Worm (Caenorhabditis elegans) whole organism, L4 larva: Measurements from ENCODE around the gene cest-6.
A peak's percentile ranks its signal among the peaks of the same experiment; 100 is the strongest.

Experiments used
- F26F4.8 ChIP-seq: fragments of 200-800 bp; sonication (Bioruptor generic); conservative IDR thresholded peaks from 2 replicates; pipeline ENCODE4 v1.3.6; 2022; ENCODE audit warnings: missing genetic modification characterization, missing compliant biosample characterization
- R02D3.7 ChIP-seq: fragments of 150-350 bp; sonication (generic microtip); optimal IDR thresholded peaks from 3 replicates; lab custom pipeline; 2014; ENCODE audit warnings: missing biosample characterization, missing genetic modification characterization
- T20F7.1 ChIP-seq: fragments of 200-800 bp; sonication (Bioruptor generic); optimal IDR thresholded peaks from 2 replicates; lab custom pipeline; 2018; ENCODE audit warnings: mild to moderate bottlenecking, missing genetic modification characterization, missing compliant biosample characterization
- Y5F2A.4 ChIP-seq: fragments of 200-800 bp; sonication (Bioruptor generic); optimal IDR thresholded peaks from 2 replicates; lab custom pipeline; 2018; ENCODE audit warnings: mild to moderate bottlenecking, missing genetic modification characterization, missing compliant biosample characterization
- ZK337.2 ChIP-seq: fragments of 200-800 bp; sonication (Bioruptor generic); IDR thresholded peaks from 2 replicates; pipeline ENCODE4 v1.3.6; 2022; ENCODE audit warnings: missing genetic modification reagents, missing genetic modification characterization, missing compliant biosample characterization
- aha-1 ChIP-seq: fragments of 150-350 bp; peaks from one replicate; lab custom pipeline; 2014; ENCODE audit warnings: missing biosample characterization, missing genetic modification characterization
- aly-2 ChIP-seq: sonication (generic microtip); optimal IDR thresholded peaks from 2 replicates; lab custom pipeline; 2018; ENCODE audit warnings: missing biosample characterization, missing genetic modification characterization
- arid-1 ChIP-seq: fragments of 200-800 bp; sonication (Bioruptor generic); conservative IDR thresholded peaks from 2 replicates; pipeline ENCODE4 v1.3.6; 2022; ENCODE audit warnings: missing genetic modification reagents, missing genetic modification characterization, missing compliant biosample characterization
- ceh-28 ChIP-seq: fragments of 150-350 bp; optimal IDR thresholded peaks from 2 replicates; lab custom pipeline; 2014; ENCODE audit warnings: missing biosample characterization, missing genetic modification reagents, missing genetic modification characterization
- ceh-44 ChIP-seq: fragments of 200-800 bp; sonication (Bioruptor generic); IDR thresholded peaks from 2 replicates; pipeline ENCODE4 v1.3.6; 2022; ENCODE audit warnings: missing genetic modification reagents, missing genetic modification characterization, missing compliant biosample characterization
- ceh-82 ChIP-seq: sonication (generic microtip); optimal IDR thresholded peaks from 2 replicates; lab custom pipeline; 2017; ENCODE audit warnings: missing biosample characterization, missing genetic modification characterization
- ctbp-1 ChIP-seq: fragments of 200-800 bp; sonication (Bioruptor generic); IDR thresholded peaks from 2 replicates; pipeline ENCODE4 v1.3.6; 2022; ENCODE audit warnings: missing genetic modification reagents, missing genetic modification characterization, missing compliant biosample characterization
- dmd-8 ChIP-seq: fragments of 200-800 bp; sonication (Bioruptor generic); IDR thresholded peaks from 2 replicates; pipeline ENCODE4 v1.3.6; 2022; ENCODE audit warnings: missing genetic modification characterization, missing compliant biosample characterization
- dpl-1 ChIP-seq: fragments of 150-350 bp; optimal IDR thresholded peaks from 2 replicates; lab custom pipeline; 2014; ENCODE audit warnings: missing biosample characterization, missing genetic modification reagents, missing genetic modification characterization
- duxl-1 ChIP-seq: sonication (generic microtip); optimal IDR thresholded peaks from 2 replicates; lab custom pipeline; 2016; ENCODE audit warnings: mild to moderate bottlenecking, missing genetic modification characterization, moderate library complexity, missing compliant biosample characterization; ENCODE audit not compliant: poor library complexity
- fkh-10 ChIP-seq: fragments of 150-350 bp; optimal IDR thresholded peaks from 2 replicates; lab custom pipeline; 2014; ENCODE audit warnings: missing biosample characterization, missing genetic modification reagents, missing genetic modification characterization
- hlh-11 ChIP-seq: fragments of 200-800 bp; sonication (Bioruptor generic); optimal IDR thresholded peaks from 2 replicates; lab custom pipeline; 2018; ENCODE audit warnings: mild to moderate bottlenecking, missing genetic modification characterization, missing compliant biosample characterization
- hmg-1.1 ChIP-seq: fragments of 200-800 bp; sonication (Bioruptor generic); IDR thresholded peaks from 2 replicates; pipeline ENCODE4 v1.3.6; 2022; ENCODE audit warnings: missing genetic modification reagents, missing genetic modification characterization, missing compliant biosample characterization
- lin-29 ChIP-seq: fragments of 200-800 bp; sonication (Bioruptor generic); IDR thresholded peaks from 2 replicates; pipeline ENCODE4 v1.3.6; 2022; ENCODE audit warnings: missing genetic modification reagents, missing genetic modification characterization, missing compliant biosample characterization
- lsy-2 ChIP-seq, 2 experiments: fragments of 150-350 bp in 1 of 2; sonication (generic microtip) in 1 of 2; optimal IDR thresholded peaks; 2 replicates each; lab custom pipeline; 2014 to 2017; ENCODE audit warnings: missing biosample characterization in 2 of 2, missing genetic modification characterization in 2 of 2
- madf-5 ChIP-seq, 2 experiments: fragments of 200-800 bp; sonication (Bioruptor generic); IDR thresholded peaks; 2 replicates each; pipeline ENCODE4 v1.3.6; 2022; ENCODE audit warnings: missing compliant biosample characterization in 2 of 2, missing genetic modification characterization in 2 of 2
- mdt-29 ChIP-seq: fragments of 200-800 bp; sonication (Bioruptor generic); IDR thresholded peaks from 2 replicates; pipeline ENCODE4 v1.3.6; 2022; ENCODE audit warnings: missing genetic modification reagents, missing genetic modification characterization, missing compliant biosample characterization
- mes-2 ChIP-seq: sonication (generic microtip); optimal IDR thresholded peaks from 2 replicates; lab custom pipeline; 2016; ENCODE audit warnings: missing genotype, mild to moderate bottlenecking, missing genetic modification characterization, missing compliant biosample characterization; ENCODE audit not compliant: poor library complexity, severe bottlenecking
- mxl-2 ChIP-seq: fragments of 200-800 bp; sonication (Bioruptor generic); conservative IDR thresholded peaks from 2 replicates; pipeline ENCODE4 v1.3.6; 2022; ENCODE audit warnings: missing genetic modification reagents, missing genetic modification characterization, missing compliant biosample characterization
- mxl-3 ChIP-seq: fragments of 200-800 bp; sonication (Bioruptor generic); optimal IDR thresholded peaks from 2 replicates; lab custom pipeline; 2018; ENCODE audit warnings: mild to moderate bottlenecking, missing genetic modification characterization, missing compliant biosample characterization
- nhr-10 ChIP-seq: fragments of 150-350 bp; optimal IDR thresholded peaks from 2 replicates; lab custom pipeline; 2014; ENCODE audit warnings: missing biosample characterization, missing genetic modification characterization
- nhr-102 ChIP-seq: sonication (generic microtip); optimal IDR thresholded peaks from 2 replicates; lab custom pipeline; 2016; ENCODE audit warnings: mild to moderate bottlenecking, missing genetic modification characterization, moderate library complexity, missing compliant biosample characterization
- nhr-11 ChIP-seq: fragments of 150-350 bp; optimal IDR thresholded peaks from 2 replicates; lab custom pipeline; 2014; ENCODE audit warnings: missing biosample characterization, missing genetic modification characterization
- nhr-48 ChIP-seq: sonication (generic microtip); optimal IDR thresholded peaks from 2 replicates; lab custom pipeline; 2016; ENCODE audit warnings: mild to moderate bottlenecking, missing genetic modification characterization, missing compliant biosample characterization
- pha-4 ChIP-seq, 2 experiments: fragments of 150-350 bp in 1 of 2; fragments of 200-800 bp in 1 of 2; sonication (Bioruptor generic) in 1 of 2; IDR thresholded peaks in 1 of 2; optimal IDR thresholded peaks in 1 of 2; 2 replicates each; pipeline versions ENCODE4 v1.3.6 to Lab custom; 2014 to 2022; ENCODE audit warnings: missing genetic modification characterization in 2 of 2, missing genetic modification reagents in 2 of 2, missing biosample characterization in 1 of 2, missing compliant biosample characterization in 1 of 2
- sdz-12 ChIP-seq: fragments of 200-800 bp; sonication (Bioruptor generic); optimal IDR thresholded peaks from 2 replicates; lab custom pipeline; 2018; ENCODE audit warnings: mild to moderate bottlenecking, missing genetic modification characterization, missing compliant biosample characterization
- snpc-1.2 ChIP-seq: fragments of 200-800 bp; sonication (Bioruptor generic); IDR thresholded peaks from 2 replicates; pipeline ENCODE4 v1.3.6; 2022; ENCODE audit warnings: missing genetic modification reagents, missing genetic modification characterization, missing compliant biosample characterization
- unc-62 ChIP-seq, 3 experiments: fragments of 150-350 bp in 1 of 3; sonication (generic microtip); optimal IDR thresholded peaks in 2 of 3; peaks in 1 of 3; 1 replicate in 1 of 3; 2 replicates in 2 of 3; lab custom pipeline; 2014 to 2017; ENCODE audit warnings: missing biosample characterization in 3 of 3, missing genetic modification characterization in 3 of 3, missing genetic modification reagents in 3 of 3, missing genotype in 1 of 3
- zfp-2 ChIP-seq: sonication (generic microtip); optimal IDR thresholded peaks from 2 replicates; lab custom pipeline; 2016; ENCODE audit warnings: mild to moderate bottlenecking, missing genetic modification characterization, missing compliant biosample characterization
- zfp-3 ChIP-seq: fragments of 200-800 bp; sonication (Bioruptor generic); conservative IDR thresholded peaks from 2 replicates; pipeline ENCODE4 v1.3.6; 2022; ENCODE audit warnings: missing genetic modification reagents, missing genetic modification characterization, missing compliant biosample characterization
- zip-11 ChIP-seq: fragments of 200-800 bp; sonication (Bioruptor generic); IDR thresholded peaks from 2 replicates; pipeline ENCODE4 v1.3.6; 2022; ENCODE audit warnings: missing genetic modification characterization, missing compliant biosample characterization
- ztf-7 ChIP-seq: fragments of 150-350 bp; optimal IDR thresholded peaks from 2 replicates; lab custom pipeline; 2014; ENCODE audit warnings: missing biosample characterization, missing genetic modification characterization

cest-6 gene

DNA sequence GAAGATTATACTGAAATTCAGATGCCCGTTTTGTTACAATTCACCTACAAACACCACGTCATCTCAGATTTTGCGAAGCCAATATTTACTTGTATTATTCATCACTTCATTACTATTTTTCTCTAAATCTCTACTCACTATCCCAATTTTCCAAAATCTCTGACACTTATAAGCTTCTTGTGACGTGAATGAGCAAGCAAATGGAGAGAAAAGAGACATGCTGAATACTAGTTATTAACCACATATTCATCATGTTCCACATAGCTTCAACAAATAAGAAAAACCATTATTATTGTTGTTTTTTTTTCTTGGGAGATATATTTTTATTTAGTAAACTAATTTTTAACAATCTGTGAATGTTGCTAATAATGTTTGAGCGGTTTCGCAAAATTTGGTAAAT lies 22.9 kb upstream of the cest-6 start:
- no peak for TF ChIP-seq nhr-102 (tag; lab: Kevin White, UChicago)

DNA sequence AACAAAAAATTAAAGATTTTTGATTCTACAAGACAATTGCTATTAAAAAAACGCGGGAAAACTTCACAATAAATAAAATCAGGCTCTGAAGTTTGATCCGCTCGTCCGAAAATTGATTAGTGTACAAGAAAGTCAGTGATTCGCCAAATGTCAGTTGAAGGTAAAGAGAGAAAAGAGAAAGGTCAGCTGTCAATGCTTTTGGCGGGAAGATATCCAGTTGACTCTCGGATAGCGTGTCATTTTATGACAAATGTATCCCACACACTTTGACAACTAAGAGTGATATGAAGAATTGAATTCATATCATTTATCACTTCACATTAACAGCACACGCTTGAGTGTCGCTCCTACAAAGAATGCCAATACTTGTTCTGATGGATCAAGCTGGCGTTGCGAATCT lies 18.5 kb upstream of the cest-6 start:
- TF ChIP-seq dpl-1 (GFP tag; lab: Kevin White, UChicago) = no peak
- no peak for TF ChIP-seq ztf-7 (tag; lab: Kevin White, UChicago)
- peak; percentile 57 for TF ChIP-seq aha-1 (tag; lab: Kevin White, UChicago)
- no peak for TF ChIP-seq lin-29 (GFP tag; lab: Robert Waterston, UW)
- TF ChIP-seq ctbp-1 (GFP tag; lab: Robert Waterston, UW) = no peak
- TF ChIP-seq dmd-8 (GFP tag; lab: Robert Waterston, UW) = no peak
- peak; percentile 32 for TF ChIP-seq nhr-11 (tag; lab: Kevin White, UChicago)
- peak in 1 of 2 experiments; percentile 73 for TF ChIP-seq unc-62 (GFP tag; optimal IDR thresholded peaks at IDR 0.05 in 1 of 2; lab: Kevin White, UChicago)
- no peak for TF ChIP-seq unc-62 (tag; optimal IDR thresholded peaks at IDR 0.05; lab: Kevin White, UChicago)

DNA sequence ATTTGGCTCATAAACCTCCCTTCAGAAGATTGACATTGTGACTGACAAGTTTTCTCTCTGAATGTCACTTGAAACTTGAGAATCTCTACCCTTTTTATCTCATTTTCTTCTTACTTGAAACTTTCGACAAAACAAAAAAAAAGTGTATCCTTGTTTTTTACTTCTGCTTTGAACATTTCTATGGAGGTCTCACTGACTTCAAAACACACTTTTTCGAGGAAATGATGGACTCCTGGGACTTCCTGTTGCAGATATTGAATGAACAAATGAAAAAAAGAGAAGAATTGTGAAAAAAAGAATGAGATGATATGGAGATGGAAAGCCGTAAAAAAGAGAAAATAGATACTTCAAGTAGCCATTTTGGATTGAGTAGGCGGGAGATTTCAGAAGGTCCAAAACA lies 12.8 kb upstream of the cest-6 start:
- TF ChIP-seq mes-2 (tag; lab: Kevin White, UChicago) (no peak), dmd-8 (GFP tag; lab: Robert Waterston, UW) (no peak), fkh-10 (peak; percentile 59), zip-11 (no peak), sdz-12 (no peak), aha-1 (tag; lab: Kevin White, UChicago) (peak; percentile 14), aly-2 (tag; lab: Kevin White, UChicago) (no peak), zfp-2 (tag; lab: Kevin White, UChicago) (no peak), arid-1 (GFP tag; lab: Robert Waterston, UW) (no peak), ceh-28 (no peak)

DNA sequence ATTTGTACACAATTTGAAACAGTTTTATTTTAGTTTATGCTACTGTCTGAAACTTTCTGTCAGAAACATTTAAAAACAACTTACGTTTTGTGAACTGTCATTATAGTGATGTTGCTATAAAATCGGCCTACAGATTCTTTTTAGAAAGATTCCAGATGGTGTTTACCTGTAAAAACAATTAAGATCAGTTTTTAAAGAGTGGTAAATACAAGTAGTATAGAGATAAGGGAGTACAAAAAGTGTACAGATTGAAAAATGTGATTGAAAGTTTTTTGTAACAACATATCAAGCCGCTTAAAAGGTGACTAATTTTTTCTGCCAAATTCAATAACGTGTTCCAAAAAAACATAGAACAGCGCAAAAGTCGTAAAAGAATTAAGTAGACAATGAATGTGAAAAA lies 9.2 kb upstream of the cest-6 start, which contains the start of gene npr-12:
Gene npr-12 (minus strand): TSS at position 101 of the 400 bp plus-strand sequence.
- TF ChIP-seq ceh-82 (tag; lab: Kevin White, UChicago) (no peak), nhr-48 (no peak), nhr-10 (tag; lab: Kevin White, UChicago) (no peak), zfp-3 (GFP tag; lab: Robert Waterston, UW) (no peak), T20F7.1 (GFP tag; lab: Kevin White, UChicago) (no peak), sdz-12 (no peak), mxl-2 (GFP tag; lab: Robert Waterston, UW) (no peak), hmg-1.1 (GFP tag; lab: Robert Waterston, UW) (no peak), F26F4.8 (GFP tag; lab: Robert Waterston, UW) (no peak), pha-4 (GFP tag; IDR thresholded peaks at IDR 0.05; lab: Robert Waterston, UW) (no peak), pha-4 (tag; optimal IDR thresholded peaks at IDR 0.05; lab: Kevin White, UChicago) (no peak)
- TF ChIP-seq, all 104 proteins: peak for 0

DNA sequence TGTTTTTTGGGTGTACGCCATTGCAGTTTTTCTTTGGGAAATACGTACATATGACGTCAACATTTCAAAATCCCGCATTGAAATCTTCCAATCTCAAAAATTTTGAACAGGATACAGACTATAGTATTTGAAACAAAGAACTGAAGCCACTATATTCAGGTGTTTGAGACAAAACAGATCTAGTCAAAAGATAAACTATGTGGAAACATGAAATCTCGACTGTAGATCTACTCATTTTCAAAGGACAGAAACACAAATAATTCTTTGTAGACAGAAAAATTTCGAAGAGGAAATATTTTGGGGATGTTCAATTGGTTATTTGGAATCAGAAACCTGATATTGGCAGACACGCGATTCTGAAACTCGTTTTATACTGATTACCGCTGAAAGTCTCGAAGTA lies 2.8 kb downstream of the cest-6 start:
- TF ChIP-seq ZK337.2 (GFP tag; lab: Robert Waterston, UW) (no peak), mdt-29 (GFP tag; lab: Robert Waterston, UW) (no peak), madf-5 (GFP tag; IDR thresholded peaks at IDR 0.05; lab: Robert Waterston, UW) (no peak), lsy-2 (tag; optimal IDR thresholded peaks at IDR 0.05; lab: Kevin White, UChicago) (no peak), unc-62 (GFP tag; optimal IDR thresholded peaks at IDR 0.05 in 1 of 2; lab: Kevin White, UChicago) (no peak), unc-62 (tag; optimal IDR thresholded peaks at IDR 0.05; lab: Kevin White, UChicago) (no peak), duxl-1 (tag; lab: Kevin White, UChicago) (no peak), hlh-11 (tag; lab: Kevin White, UChicago) (no peak), R02D3.7 (tag; lab: Kevin White, UChicago) (no peak), mxl-3 (no peak), snpc-1.2 (GFP tag; lab: Robert Waterston, UW) (no peak), Y5F2A.4 (GFP tag; lab: Kevin White, UChicago) (no peak), ceh-44 (no peak)
